Worm (Caenorhabditis elegans) whole organism, late embryonic: ENCODE data around the gene cpg-8.

Experiments
- C08G9.2 ChIP-seq: sonication (generic microtip); optimal IDR thresholded peaks from 2 replicates; lab custom pipeline; 2016; ENCODE audit warnings: mild to moderate bottlenecking, missing genetic modification characterization, moderate library complexity, missing compliant biosample characterization
- F13H6.1 ChIP-seq: sonication (generic microtip); optimal IDR thresholded peaks from 2 replicates; lab custom pipeline; 2016; ENCODE audit warnings: missing genetic modification characterization, missing compliant biosample characterization
- K02D7.2 ChIP-seq: sonication (generic microtip); optimal IDR thresholded peaks from 2 replicates; lab custom pipeline; 2017; ENCODE audit warnings: mild to moderate bottlenecking, missing genetic modification characterization, missing compliant biosample characterization
- K09A11.1 ChIP-seq: sonication (generic microtip); optimal IDR thresholded peaks from 2 replicates; lab custom pipeline; 2017; ENCODE audit warnings: antibody characterized with exemption, mild to moderate bottlenecking, missing genetic modification characterization, missing compliant biosample characterization; ENCODE audit not compliant: insufficient read depth
- ceh-22 ChIP-seq: sonication (generic microtip); optimal IDR thresholded peaks from 2 replicates; lab custom pipeline; 2017; ENCODE audit warnings: missing biosample characterization, missing genetic modification characterization
- ceh-24 ChIP-seq: sonication (generic microtip); optimal IDR thresholded peaks from 2 replicates; lab custom pipeline; 2016; ENCODE audit warnings: mild to moderate bottlenecking, missing genetic modification characterization, missing compliant biosample characterization
- ceh-31 ChIP-seq: sonication (generic microtip); optimal IDR thresholded peaks from 2 replicates; lab custom pipeline; 2016; ENCODE audit warnings: missing genetic modification characterization, missing compliant biosample characterization
- ceh-34 ChIP-seq: sonication (generic microtip); optimal IDR thresholded peaks from 2 replicates; lab custom pipeline; 2016; ENCODE audit warnings: mild to moderate bottlenecking, missing genetic modification characterization, missing compliant biosample characterization
- ceh-6 ChIP-seq: fragments of 200-800 bp; sonication (Bioruptor generic); optimal IDR thresholded peaks from 2 replicates; lab custom pipeline; 2018; ENCODE audit warnings: mild to moderate bottlenecking, missing genetic modification characterization, missing compliant biosample characterization
- dmd-4 ChIP-seq: sonication (generic microtip); optimal IDR thresholded peaks from 2 replicates; lab custom pipeline; 2016; ENCODE audit warnings: borderline replicate concordance, missing genetic modification characterization, missing compliant biosample characterization
- dve-1 ChIP-seq: sonication (generic microtip); optimal IDR thresholded peaks from 2 replicates; lab custom pipeline; 2017; ENCODE audit warnings: antibody characterized with exemption, mild to moderate bottlenecking, missing genetic modification characterization, missing compliant biosample characterization
- elt-2 ChIP-seq: sonication (generic microtip); optimal IDR thresholded peaks from 2 replicates; lab custom pipeline; 2016; ENCODE audit warnings: missing genetic modification reagents, missing genetic modification characterization, missing compliant biosample characterization
- elt-4 ChIP-seq: sonication (generic microtip); optimal IDR thresholded peaks from 2 replicates; lab custom pipeline; 2016; ENCODE audit warnings: missing genetic modification characterization, missing compliant biosample characterization
- fkh-6 ChIP-seq: sonication (generic microtip); optimal IDR thresholded peaks from 2 replicates; lab custom pipeline; 2016; ENCODE audit warnings: missing genetic modification characterization, missing compliant biosample characterization
- gmeb-2 ChIP-seq: sonication (generic microtip); optimal IDR thresholded peaks from 2 replicates; lab custom pipeline; 2016; ENCODE audit warnings: missing genetic modification characterization, inconsistent platforms, missing compliant biosample characterization
- hlh-15 ChIP-seq: sonication (generic microtip); optimal IDR thresholded peaks from 2 replicates; lab custom pipeline; 2016; ENCODE audit warnings: missing genetic modification characterization, missing compliant biosample characterization
- hlh-30 ChIP-seq: sonication (generic microtip); optimal IDR thresholded peaks from 2 replicates; lab custom pipeline; 2017; ENCODE audit warnings: antibody characterized with exemption, missing genetic modification characterization, missing compliant biosample characterization; ENCODE audit not compliant: insufficient read depth
- hlh-6 ChIP-seq: sonication (generic microtip); optimal IDR thresholded peaks from 2 replicates; lab custom pipeline; 2016; ENCODE audit warnings: missing genotype, missing genetic modification characterization, missing compliant biosample characterization
- lin-11 ChIP-seq: fragments of 200-800 bp; sonication (Bioruptor generic); optimal IDR thresholded peaks from 2 replicates; lab custom pipeline; 2018; ENCODE audit warnings: mild to moderate bottlenecking, missing genetic modification characterization, missing compliant biosample characterization
- madf-2 ChIP-seq: sonication (generic microtip); optimal IDR thresholded peaks from 2 replicates; lab custom pipeline; 2017; ENCODE audit warnings: missing genetic modification characterization, missing compliant biosample characterization
- mec-3 ChIP-seq: sonication (generic microtip); optimal IDR thresholded peaks from 2 replicates; lab custom pipeline; 2016; ENCODE audit warnings: borderline replicate concordance, missing genetic modification characterization, missing compliant biosample characterization
- nfya-1 ChIP-seq: sonication (generic microtip); optimal IDR thresholded peaks from 2 replicates; lab custom pipeline; 2017; ENCODE audit warnings: missing genetic modification characterization, mild to moderate bottlenecking, missing compliant biosample characterization, antibody characterized with exemption, moderate library complexity
- npax-4 ChIP-seq: sonication (generic microtip); optimal IDR thresholded peaks from 2 replicates; lab custom pipeline; 2016; ENCODE audit warnings: missing genetic modification characterization, missing compliant biosample characterization
- odd-2 ChIP-seq: sonication (generic microtip); optimal IDR thresholded peaks from 2 replicates; lab custom pipeline; 2017; ENCODE audit warnings: antibody characterized with exemption, mild to moderate bottlenecking, missing genetic modification characterization, missing compliant biosample characterization
- pag-3 ChIP-seq: sonication (generic microtip); optimal IDR thresholded peaks from 2 replicates; lab custom pipeline; 2016; ENCODE audit warnings: missing compliant biosample characterization, missing genetic modification characterization, borderline replicate concordance
- pax-1 ChIP-seq: fragments of 150-350 bp; optimal IDR thresholded peaks from 2 replicates; lab custom pipeline; 2014; ENCODE audit warnings: missing biosample characterization, missing genetic modification characterization
- pha-2 ChIP-seq: sonication (generic microtip); optimal IDR thresholded peaks from 2 replicates; lab custom pipeline; 2017; ENCODE audit warnings: mild to moderate bottlenecking, missing genetic modification characterization, missing compliant biosample characterization
- rnt-1 ChIP-seq: sonication (generic microtip); optimal IDR thresholded peaks from 2 replicates; lab custom pipeline; 2016; ENCODE audit warnings: missing genetic modification characterization, missing compliant biosample characterization
- sdc-2 ChIP-seq: sonication (generic microtip); optimal IDR thresholded peaks from 2 replicates; lab custom pipeline; 2016; ENCODE audit warnings: missing genotype, missing genetic modification characterization, missing compliant biosample characterization
- sox-2 ChIP-seq: fragments of 200-800 bp; sonication (Bioruptor generic); IDR thresholded peaks from 2 replicates; pipeline ENCODE4 v1.3.6; 2022; ENCODE audit warnings: missing genetic modification reagents, missing genetic modification characterization, missing compliant biosample characterization
- syd-9 ChIP-seq: sonication (generic microtip); optimal IDR thresholded peaks from 2 replicates; lab custom pipeline; 2016; ENCODE audit warnings: mild to moderate bottlenecking, missing genetic modification characterization, moderate library complexity, missing compliant biosample characterization
- tbx-2 ChIP-seq: sonication (generic microtip); optimal IDR thresholded peaks from 2 replicates; lab custom pipeline; 2016; ENCODE audit warnings: missing genetic modification characterization, missing compliant biosample characterization
- tbx-7 ChIP-seq: sonication (generic microtip); optimal IDR thresholded peaks from 2 replicates; lab custom pipeline; 2016; ENCODE audit warnings: missing genotype, missing genetic modification characterization, missing compliant biosample characterization
- unc-86 ChIP-seq: sonication (generic microtip); optimal IDR thresholded peaks from 2 replicates; lab custom pipeline; 2016; ENCODE audit warnings: missing genetic modification characterization, missing compliant biosample characterization

The cpg-8 gene

DNA sequence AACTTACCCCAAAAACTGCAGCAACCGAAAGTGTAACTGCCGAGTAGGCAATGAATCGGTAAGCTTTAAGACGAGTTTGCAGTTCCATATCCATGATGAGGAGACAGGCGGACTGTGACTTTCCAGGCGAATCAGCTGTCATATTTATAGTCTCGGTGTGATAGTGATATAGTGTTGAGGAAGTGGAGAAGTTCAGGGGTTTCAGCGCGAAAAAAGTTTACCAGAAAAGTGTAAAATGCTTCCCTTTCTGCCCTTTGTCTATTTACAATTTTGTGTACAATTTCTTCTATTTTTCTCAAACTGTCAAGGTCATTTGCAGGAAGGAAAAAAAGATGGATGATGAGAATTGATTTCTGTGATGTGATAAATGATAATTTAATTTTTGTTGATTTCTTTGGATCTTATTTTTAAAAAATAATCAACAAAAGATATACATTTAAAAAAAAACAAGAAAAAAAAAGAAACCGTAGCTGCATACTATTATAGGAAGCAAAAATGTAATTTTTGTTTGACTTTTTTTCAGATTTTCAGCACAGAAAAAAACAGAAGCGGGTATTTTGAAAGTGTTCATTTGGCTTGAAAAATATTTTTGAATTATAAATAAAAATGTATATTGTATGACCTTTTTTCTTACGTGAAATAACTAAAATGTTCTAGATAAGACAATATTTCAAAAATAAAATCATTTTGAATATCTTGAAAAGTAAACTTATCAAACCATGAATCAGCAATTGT lies 38.2 kb downstream of the cpg-8 start, which contains the start of the genes col-139 and F41F3.1:
TSS of gene col-139 (minus strand) at position 101 of the 735 bp plus-strand sequence.
TSS of gene F41F3.1 (plus strand) at position 685 of the 735 bp plus-strand sequence.
- TF ChIP-seq nfya-1 = no peak
- TF ChIP-seq ceh-24 (tag; lab: Kevin White, UChicago) = no peak
- no peak for TF ChIP-seq hlh-30 (tag; lab: Kevin White, UChicago)
- TF ChIP-seq pax-1 (tag; lab: Kevin White, UChicago) = no peak
- no peak for TF ChIP-seq tbx-7
- TF ChIP-seq elt-2 (tag; lab: Kevin White, UChicago) = no peak
- no peak for TF ChIP-seq dve-1 (tag; lab: Kevin White, UChicago)
- no peak for TF ChIP-seq mec-3 (tag; lab: Kevin White, UChicago)
- no peak for TF ChIP-seq dmd-4
- TF ChIP-seq sox-2 (GFP tag; lab: Robert Waterston, UW) = no peak
- no peak for TF ChIP-seq F13H6.1
- no peak for TF ChIP-seq ceh-34 (tag; lab: Kevin White, UChicago)
- no peak for TF ChIP-seq C08G9.2

DNA sequence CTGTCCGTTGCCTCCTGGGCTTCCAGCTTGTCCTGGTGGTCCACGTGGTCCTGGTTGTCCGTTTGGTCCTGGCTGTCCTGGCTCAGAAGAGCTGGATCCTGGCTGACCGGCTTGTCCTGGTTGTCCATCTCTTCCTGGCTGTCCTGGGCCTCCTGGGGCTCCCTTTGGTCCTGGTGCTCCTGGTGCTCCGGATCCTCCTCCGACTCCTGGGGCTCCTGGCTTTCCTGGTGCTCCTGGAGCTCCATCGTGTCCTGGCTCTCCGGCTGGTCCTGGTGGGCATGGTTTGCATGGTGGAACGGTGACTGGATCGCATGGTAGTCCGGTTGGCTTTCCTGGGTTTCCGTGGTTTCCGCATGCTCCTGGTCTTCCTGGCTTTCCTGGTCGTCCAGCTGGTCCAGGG lies 39.1 kb downstream of the cpg-8 start:
- no peak for TF ChIP-seq pha-2 (tag; lab: Kevin White, UChicago)
- TF ChIP-seq elt-4 (tag; lab: Kevin White, UChicago) = peak; percentile 26
- TF ChIP-seq ceh-31 (tag; lab: Kevin White, UChicago) = no peak
- TF ChIP-seq ceh-6 (GFP tag; lab: Kevin White, UChicago) = no peak
- TF ChIP-seq mec-3 (tag; lab: Kevin White, UChicago) = peak; percentile 13
- TF ChIP-seq sdc-2 (tag; lab: Kevin White, UChicago) = no peak
- TF ChIP-seq K09A11.1 (tag; lab: Kevin White, UChicago) = no peak
- TF ChIP-seq hlh-6 (tag; lab: Kevin White, UChicago) = no peak
- TF ChIP-seq F13H6.1 = no peak
- TF ChIP-seq K02D7.2 (tag; lab: Kevin White, UChicago) = no peak
- no peak for TF ChIP-seq pax-1 (tag; lab: Kevin White, UChicago)
- no peak for TF ChIP-seq madf-2 (tag; lab: Kevin White, UChicago)
- TF ChIP-seq hlh-15 (tag; lab: Kevin White, UChicago) = no peak
- TF ChIP-seq sox-2 (GFP tag; lab: Robert Waterston, UW) = no peak
- TF ChIP-seq fkh-6 (tag; lab: Kevin White, UChicago) = no peak
- no peak for TF ChIP-seq tbx-7

- TF ChIP-seq madf-2 (tag; lab: Kevin White, UChicago) = no peak
These were observed 40.8 kb downstream of the cpg-8 start for ce11 chrV:4651480-4651879.

ce11 chrV:4649649-4650384 lies 42.4 kb downstream of the cpg-8 start:
- TF ChIP-seq mec-3 (tag; lab: Kevin White, UChicago) = no peak
- no peak for TF ChIP-seq rnt-1 (tag; lab: Kevin White, UChicago)
- no peak for TF ChIP-seq lin-11
- TF ChIP-seq tbx-2 (tag; lab: Kevin White, UChicago) = no peak
- TF ChIP-seq gmeb-2 (tag; lab: Kevin White, UChicago) = no peak
- no peak for TF ChIP-seq sdc-2 (tag; lab: Kevin White, UChicago)
- no peak for TF ChIP-seq unc-86 (tag; lab: Kevin White, UChicago)
- no peak for TF ChIP-seq pag-3 (tag; lab: Kevin White, UChicago)
- TF ChIP-seq odd-2 (tag; lab: Kevin White, UChicago) = no peak
- no peak for TF ChIP-seq npax-4 (tag; lab: Kevin White, UChicago)
- TF ChIP-seq ceh-22 = no peak
- TF ChIP-seq nfya-1 = no peak
- TF ChIP-seq syd-9 = no peak
